Fruit fly (Drosophila melanogaster) S2 (cell line): ENCODE results near the gene Roc1b.

Experiments used
- CG8478 ChIP-seq: fragments of >200 bp; optimal IDR thresholded peaks from 2 replicates; lab custom pipeline; 2018
- CTCF ChIP-seq, 2 experiments: fragments of >200 bp; optimal IDR thresholded peaks; 2 replicates each; lab custom pipeline; 2018

Roc1b gene

DNA sequence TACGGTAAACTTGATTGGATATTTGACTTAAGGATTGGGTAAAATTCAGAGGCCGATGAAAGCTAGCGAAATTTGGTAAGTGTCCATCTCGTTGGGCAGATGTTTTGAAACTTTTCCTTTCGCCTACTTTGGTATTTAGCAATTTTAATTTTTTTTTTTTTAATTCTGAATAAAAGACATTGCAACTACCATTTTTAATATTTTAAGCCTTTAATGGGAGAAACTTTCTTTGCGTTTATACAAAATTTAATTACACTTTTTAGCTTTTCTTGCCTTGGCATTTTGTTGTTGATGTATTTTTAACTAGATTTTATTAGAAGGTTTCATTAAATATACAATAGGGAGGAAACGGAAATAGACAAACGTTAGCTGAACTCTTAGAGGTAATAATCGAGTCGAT is 8.6 kb downstream of the Roc1b start, which contains the start of gene CG13884:
Gene CG13884 (minus strand): TSS at position 101 of the 400 bp plus-strand sequence.
- TF ChIP-seq CG8478 (lab: Kevin White, UChicago) = no peak
- TF ChIP-seq CTCF (optimal IDR thresholded peaks at IDR 0.05; lab: Kevin White, UChicago) = no peak

dm6 chr3L:371228-371627 is 13.4 kb downstream of the Roc1b start:
- TF ChIP-seq CTCF (optimal IDR thresholded peaks at IDR 0.05; lab: Kevin White, UChicago) = no peak
- TF ChIP-seq CG8478 (lab: Kevin White, UChicago) = no peak

- no peak for TF ChIP-seq CTCF (optimal IDR thresholded peaks at IDR 0.05; lab: Kevin White, UChicago)
Observed at dm6 chr3L:374582-374981, 16.8 kb downstream of the Roc1b start.

DNA sequence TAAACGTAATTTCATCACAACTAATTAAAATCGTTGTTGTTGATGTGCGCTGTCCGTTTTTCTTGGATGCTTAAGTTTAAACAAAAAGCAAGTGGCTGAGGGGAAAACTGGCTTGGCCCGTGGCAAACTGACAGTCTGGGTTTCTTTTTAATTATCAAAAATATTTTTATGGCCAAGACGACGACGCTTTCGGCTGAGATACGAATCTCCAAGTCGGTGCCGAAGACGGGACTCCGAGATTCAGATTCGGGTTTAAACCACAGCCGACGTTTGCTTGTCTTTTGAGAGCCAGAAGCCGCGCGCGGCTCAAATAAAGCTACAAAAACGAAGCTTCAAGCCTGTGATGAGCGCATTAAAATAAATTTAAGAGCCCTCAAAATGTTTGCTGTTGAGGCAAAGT is 17.9 kb downstream of the Roc1b start:
- TF ChIP-seq CTCF (optimal IDR thresholded peaks at IDR 0.05; lab: Kevin White, UChicago) (no peak), CG8478 (lab: Kevin White, UChicago) (no peak)

DNA sequence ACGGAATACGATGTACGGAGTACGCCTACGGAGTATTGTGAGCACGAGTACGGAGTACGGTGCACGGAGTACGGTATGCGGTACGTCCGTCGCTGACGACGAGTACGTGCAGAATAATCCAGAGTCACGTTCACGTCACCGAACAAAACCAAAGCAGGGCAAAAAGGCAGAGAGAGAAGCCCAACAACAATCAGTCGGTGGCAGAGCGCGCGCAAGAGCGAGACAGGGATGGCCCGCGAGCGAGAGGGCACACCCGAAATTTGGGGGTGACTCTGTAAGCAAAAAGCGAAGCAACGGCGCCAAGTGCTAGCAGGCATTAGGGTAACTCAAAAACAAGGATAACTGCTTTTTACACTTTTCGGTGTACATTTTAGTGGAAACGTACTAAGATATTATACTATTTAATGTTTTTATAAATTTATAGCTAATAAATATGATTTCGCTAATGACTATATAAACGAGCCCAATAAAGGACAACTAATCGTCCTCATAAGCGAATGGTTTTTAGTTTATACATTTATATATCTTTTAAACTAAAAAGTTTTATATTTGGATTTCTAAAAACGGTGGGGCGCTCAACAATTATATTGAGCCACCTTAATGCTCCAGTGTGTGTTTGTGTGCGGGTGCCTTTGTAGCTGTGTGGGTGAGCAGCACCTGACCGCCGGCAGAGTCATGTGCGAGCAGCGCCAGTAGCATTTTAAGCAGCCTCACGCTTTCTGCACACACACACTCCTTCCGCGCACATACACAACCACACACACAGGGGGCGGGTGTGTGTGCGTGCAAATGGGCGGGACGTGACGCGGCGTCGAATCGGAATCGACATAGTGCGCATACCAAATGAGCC is 19.7 kb downstream of the Roc1b start:
- no peak for TF ChIP-seq CTCF (optimal IDR thresholded peaks at IDR 0.05; lab: Kevin White, UChicago)
- TF ChIP-seq CG8478 (lab: Kevin White, UChicago) = no peak

dm6 chr3L:378072-378423 is 20.3 kb downstream of the Roc1b start:
- TF ChIP-seq CG8478 (lab: Kevin White, UChicago) = peak; percentile 86
- TF ChIP-seq CTCF (optimal IDR thresholded peaks at IDR 0.05; lab: Kevin White, UChicago) = peak; percentile 42 to 77

DNA sequence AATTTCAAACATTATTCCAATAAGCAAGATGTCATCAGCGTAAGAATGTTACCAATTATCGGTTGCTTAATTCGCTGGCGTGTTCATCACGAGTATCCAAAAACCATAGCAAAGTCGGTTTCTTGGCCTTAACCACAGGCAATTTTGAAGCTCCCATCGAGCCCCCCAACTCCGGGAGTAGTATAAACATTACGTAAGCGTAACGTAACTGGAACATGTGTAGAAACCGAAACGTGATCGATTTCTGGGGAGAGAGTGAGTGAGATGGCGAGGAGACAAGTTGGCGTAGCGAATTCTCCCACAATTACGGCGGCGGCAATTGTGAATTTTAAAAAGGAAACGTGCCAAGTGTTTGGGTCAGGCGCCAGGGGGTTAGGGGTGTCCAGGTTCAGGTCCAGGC is 21.1 kb downstream of the Roc1b start:
- no peak for TF ChIP-seq CTCF (optimal IDR thresholded peaks at IDR 0.05; lab: Kevin White, UChicago)
- no peak for TF ChIP-seq CG8478 (lab: Kevin White, UChicago)

dm6 chr3L:380886-381546 is 23.2 kb downstream of the Roc1b start:
- TF ChIP-seq CTCF (optimal IDR thresholded peaks at IDR 0.05; lab: Kevin White, UChicago) (no peak), CG8478 (lab: Kevin White, UChicago) (no peak)

dm6 chr3L:385095-385494 is 27.3 kb downstream of the Roc1b start:
- no peak for TF ChIP-seq CG8478 (lab: Kevin White, UChicago)
- no peak for TF ChIP-seq CTCF (optimal IDR thresholded peaks at IDR 0.05; lab: Kevin White, UChicago)

dm6 chr3L:388094-388493 is 30.3 kb downstream of the Roc1b start:
- no peak for TF ChIP-seq CG8478 (lab: Kevin White, UChicago)
- no peak for TF ChIP-seq CTCF (optimal IDR thresholded peaks at IDR 0.05; lab: Kevin White, UChicago)

- TF ChIP-seq CG8478 (lab: Kevin White, UChicago) = no peak
- TF ChIP-seq CTCF (optimal IDR thresholded peaks at IDR 0.05; lab: Kevin White, UChicago) = no peak
Observed at dm6 chr3L:390194-390593, 32.4 kb downstream of the Roc1b start.

- TF ChIP-seq CG8478 (lab: Kevin White, UChicago) = no peak
Observed at dm6 chr3L:392622-393159, 34.9 kb downstream of the Roc1b start, which contains the start of gene trh. trh (minus strand) TSS chr3L:392633.

dm6 chr3L:395192-395591 is 37.4 kb downstream of the Roc1b start:
- TF ChIP-seq CG8478 (lab: Kevin White, UChicago) (no peak), CTCF (optimal IDR thresholded peaks at IDR 0.05; lab: Kevin White, UChicago) (no peak)

DNA sequence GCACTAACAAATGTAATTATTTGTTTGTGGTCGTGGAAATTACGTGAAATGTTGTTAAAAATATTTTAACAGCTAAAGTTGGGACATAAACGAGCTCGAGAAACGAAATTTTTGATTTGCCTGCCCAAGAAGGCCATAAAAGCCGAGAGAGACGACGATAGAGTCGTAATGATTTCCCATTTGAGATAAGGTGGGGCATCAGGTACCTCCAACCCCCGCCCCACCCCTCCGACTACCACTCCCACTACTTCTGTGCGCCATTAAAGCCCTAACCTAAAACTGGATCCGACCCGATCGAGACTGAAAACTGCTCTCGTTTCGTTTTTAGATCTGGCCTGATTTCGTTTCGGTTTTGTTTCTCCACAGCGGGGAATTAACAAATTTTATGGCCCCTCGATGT is 42.5 kb downstream of the Roc1b start:
- TF ChIP-seq CTCF (optimal IDR thresholded peaks at IDR 0.05; lab: Kevin White, UChicago) (no peak), CG8478 (lab: Kevin White, UChicago) (no peak)
